Worm (Caenorhabditis elegans) whole organism, L4/young adult: ENCODE data around the gene ints-6.

ENCODE experiments used
- W03F9.2 ChIP-seq: fragments of 150-350 bp; optimal IDR thresholded peaks from 2 replicates; lab custom pipeline; 2014; ENCODE audit warnings: missing biosample characterization, missing genetic modification characterization
- dao-5 ChIP-seq: sonication (generic microtip); optimal IDR thresholded peaks from 2 replicates; lab custom pipeline; 2016; ENCODE audit warnings: missing genotype, missing genetic modification characterization, moderate library complexity, missing compliant biosample characterization
- him-1 ChIP-seq: sonication (generic microtip); optimal IDR thresholded peaks from 2 replicates; lab custom pipeline; 2016; ENCODE audit warnings: missing genotype, missing genetic modification reagents, missing genetic modification characterization, missing compliant biosample characterization

DNA sequence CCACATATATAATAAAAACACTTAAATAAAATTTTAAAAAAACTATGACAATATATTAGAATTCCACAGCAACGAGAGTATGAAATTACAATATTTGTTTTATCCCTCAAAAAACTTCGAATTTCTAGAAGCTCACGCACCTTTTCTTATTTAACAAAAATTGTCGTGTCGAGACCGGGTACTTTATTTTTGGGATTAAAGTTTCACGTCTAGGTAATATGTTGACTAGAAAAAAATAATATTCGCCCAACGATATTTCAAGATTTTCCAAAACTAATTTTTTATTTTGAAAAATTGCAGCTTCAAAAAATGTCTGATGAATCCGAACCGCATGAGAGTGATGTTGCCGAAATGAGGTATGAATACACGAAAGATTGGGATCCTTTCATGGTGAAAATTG, 47.1 kb upstream of the ints-6 start, which contains the start of gene C49C8.3:
- TF ChIP-seq W03F9.2, result no peak
- no peak for TF ChIP-seq dao-5 (tag; lab: Kevin White, UChicago)
- TF ChIP-seq him-1, result no peak
